Worm (Caenorhabditis elegans) whole organism, young adult: ENCODE measurements around the gene idpp-2.
A peak's percentile ranks its signal among the peaks of the same experiment; 100 is the strongest.

Experiments
- B0019.2 ChIP-seq: fragments of 200-800 bp; sonication (Bioruptor generic); conservative IDR thresholded peaks from 2 replicates; pipeline ENCODE4 v1.3.6; 2022; ENCODE audit warnings: missing genetic modification reagents, missing genetic modification characterization, missing compliant biosample characterization
- B0261.1 ChIP-seq: sonication (generic microtip); optimal IDR thresholded peaks from 2 replicates; lab custom pipeline; 2016; ENCODE audit warnings: mild to moderate bottlenecking, missing genetic modification characterization, moderate library complexity, missing compliant biosample characterization
- C17E4.6 ChIP-seq: fragments of 200-800 bp; sonication (Bioruptor generic); IDR thresholded peaks from 2 replicates; pipeline ENCODE4 v1.3.6; 2022; ENCODE audit warnings: missing genetic modification reagents, missing genetic modification characterization, missing compliant biosample characterization
- F10E7.11 ChIP-seq: sonication (generic microtip); optimal IDR thresholded peaks from 2 replicates; lab custom pipeline; 2017; ENCODE audit warnings: mild to moderate bottlenecking, missing genetic modification characterization, moderate library complexity, missing compliant biosample characterization
- F57A8.1 ChIP-seq: fragments of 200-800 bp; sonication (Bioruptor generic); optimal IDR thresholded peaks from 2 replicates; lab custom pipeline; 2018; ENCODE audit warnings: mild to moderate bottlenecking, missing genetic modification characterization, moderate library complexity, missing compliant biosample characterization
- F57C9.4 ChIP-seq: sonication (generic microtip); optimal IDR thresholded peaks from 2 replicates; lab custom pipeline; 2017; ENCODE audit warnings: mild to moderate bottlenecking, missing genetic modification characterization, missing compliant biosample characterization
- Y95B8A.8 ChIP-seq: fragments of 200-800 bp; sonication (Bioruptor generic); IDR thresholded peaks from 2 replicates; pipeline ENCODE4 v1.3.6; 2022; ENCODE audit warnings: missing genetic modification reagents, missing genetic modification characterization, missing compliant biosample characterization
- akir-1 ChIP-seq: fragments of 200-800 bp; sonication (Bioruptor generic); optimal IDR thresholded peaks from 2 replicates; lab custom pipeline; 2018; ENCODE audit warnings: mild to moderate bottlenecking, missing genetic modification characterization, moderate library complexity, missing compliant biosample characterization
- ama-1 ChIP-seq, 3 experiments: fragments of 150-350 bp in 1 of 3; sonication (generic microtip) in 2 of 3; optimal IDR thresholded peaks; 2 replicates each; lab custom pipeline; 2014 to 2018; ENCODE audit warnings: missing biosample characterization in 2 of 3, missing genetic modification characterization in 2 of 3, missing genetic modification reagents in 2 of 3
- attf-5 ChIP-seq: fragments of 200-800 bp; sonication (Bioruptor generic); optimal IDR thresholded peaks from 2 replicates; lab custom pipeline; 2018; ENCODE audit warnings: mild to moderate bottlenecking, missing genetic modification characterization, missing compliant biosample characterization
- bed-1 ChIP-seq: fragments of 200-800 bp; sonication (Bioruptor generic); IDR thresholded peaks from 2 replicates; pipeline ENCODE4 v1.3.6; 2022; ENCODE audit warnings: missing genetic modification reagents, missing genetic modification characterization, missing compliant biosample characterization
- cebp-1 ChIP-seq, 2 experiments: fragments of 200-800 bp in 1 of 2; sonication (Bioruptor generic) in 1 of 2; sonication (generic microtip) in 1 of 2; IDR thresholded peaks in 1 of 2; optimal IDR thresholded peaks in 1 of 2; 2 replicates each; pipeline versions ENCODE4 v1.3.6 to Lab custom; 2017 to 2022; ENCODE audit warnings: missing compliant biosample characterization in 2 of 2, missing genetic modification characterization in 2 of 2, mild to moderate bottlenecking in 1 of 2, missing genetic modification reagents in 1 of 2, moderate library complexity in 1 of 2
- ceh-27 ChIP-seq: fragments of 200-800 bp; sonication (Bioruptor generic); optimal IDR thresholded peaks from 2 replicates; lab custom pipeline; 2018; ENCODE audit warnings: mild to moderate bottlenecking, missing genetic modification characterization, moderate library complexity, missing compliant biosample characterization
- him-1 ChIP-seq: sonication (generic microtip); optimal IDR thresholded peaks from 2 replicates; lab custom pipeline; 2016; ENCODE audit warnings: missing genotype, missing genetic modification reagents, missing genetic modification characterization, missing compliant biosample characterization
- hmg-20 ChIP-seq: fragments of 200-800 bp; sonication (Bioruptor generic); IDR thresholded peaks from 2 replicates; pipeline ENCODE4 v1.3.6; 2022; ENCODE audit warnings: missing genetic modification reagents, missing genetic modification characterization, missing compliant biosample characterization
- lin-26 ChIP-seq: fragments of 200-800 bp; sonication (Bioruptor generic); IDR thresholded peaks from 2 replicates; pipeline ENCODE4 v1.3.6; 2022; ENCODE audit warnings: missing genetic modification reagents, missing genetic modification characterization, missing compliant biosample characterization
- lin-54 ChIP-seq: fragments of 200-800 bp; sonication (Bioruptor generic); optimal IDR thresholded peaks from 2 replicates; lab custom pipeline; 2018; ENCODE audit warnings: mild to moderate bottlenecking, missing genetic modification characterization, missing compliant biosample characterization
- rcor-1 ChIP-seq: fragments of 200-800 bp; sonication (Bioruptor generic); IDR thresholded peaks from 2 replicates; pipeline ENCODE4 v1.3.6; 2022; ENCODE audit warnings: missing genetic modification reagents, missing genetic modification characterization, missing compliant biosample characterization
- rec-8 ChIP-seq, 2 experiments: sonication (generic microtip); optimal IDR thresholded peaks; 2 replicates each; lab custom pipeline; 2016; ENCODE audit warnings: mild to moderate bottlenecking in 2 of 2, missing genetic modification characterization in 2 of 2, missing genetic modification reagents in 2 of 2, missing genotype in 2 of 2, missing biosample characterization in 1 of 2, missing compliant biosample characterization in 1 of 2, moderate library complexity in 1 of 2
- rpc-1 ChIP-seq, 2 experiments: fragments of 150-350 bp in 1 of 2; sonication (generic microtip) in 1 of 2; optimal IDR thresholded peaks; 2 replicates each; lab custom pipeline; 2014 to 2018; ENCODE audit warnings: missing biosample characterization in 1 of 2, missing genetic modification characterization in 1 of 2, missing genetic modification reagents in 1 of 2, missing genotype in 1 of 2
- snpc-1.1 ChIP-seq: sonication (generic microtip); optimal IDR thresholded peaks from 2 replicates; lab custom pipeline; 2017; ENCODE audit warnings: missing genetic modification characterization, mild to moderate bottlenecking, missing compliant biosample characterization, antibody characterized with exemption, moderate library complexity, missing genotype, missing genetic modification reagents; ENCODE audit not compliant: insufficient read depth
- snpc-3.4 ChIP-seq: sonication (generic microtip); optimal IDR thresholded peaks from 2 replicates; lab custom pipeline; 2017; ENCODE audit warnings: missing genetic modification characterization, mild to moderate bottlenecking, missing compliant biosample characterization, antibody characterized with exemption, moderate library complexity, missing genotype, missing genetic modification reagents
- snpc-4 ChIP-seq, 5 experiments: fragments of 150-350 bp in 1 of 5; sonication (generic microtip) in 4 of 5; optimal IDR thresholded peaks; 2 replicates each; lab custom pipeline; 2014 to 2018; ENCODE audit warnings: missing genetic modification characterization in 5 of 5, missing biosample characterization in 3 of 5, antibody characterized with exemption in 2 of 5, mild to moderate bottlenecking in 2 of 5, missing compliant biosample characterization in 2 of 5, missing genotype in 2 of 5, moderate library complexity in 2 of 5, missing genetic modification reagents in 1 of 5
- somi-1 ChIP-seq: fragments of 200-800 bp; sonication (Bioruptor generic); optimal IDR thresholded peaks from 2 replicates; lab custom pipeline; 2018; ENCODE audit warnings: mild to moderate bottlenecking, missing genetic modification characterization, missing compliant biosample characterization
- unc-130 ChIP-seq: sonication (generic microtip); optimal IDR thresholded peaks from 2 replicates; lab custom pipeline; 2016; ENCODE audit warnings: missing genetic modification reagents, missing genetic modification characterization, missing compliant biosample characterization
- xnd-1 ChIP-seq: sonication (generic microtip); optimal IDR thresholded peaks from 2 replicates; lab custom pipeline; 2016; ENCODE audit warnings: missing genotype, missing genetic modification reagents, missing genetic modification characterization, missing compliant biosample characterization
- zfh-2 ChIP-seq: fragments of 200-800 bp; sonication (Bioruptor generic); conservative IDR thresholded peaks from 2 replicates; pipeline ENCODE4 v1.3.6; 2022; ENCODE audit warnings: missing genetic modification reagents, missing genetic modification characterization, missing compliant biosample characterization
- zim-3 ChIP-seq: sonication (generic microtip); optimal IDR thresholded peaks from 2 replicates; lab custom pipeline; 2017; ENCODE audit warnings: mild to moderate bottlenecking, missing genetic modification characterization, moderate library complexity, missing compliant biosample characterization
- ztf-22 ChIP-seq: fragments of 200-800 bp; sonication (Bioruptor generic); optimal IDR thresholded peaks from 2 replicates; lab custom pipeline; 2018; ENCODE audit warnings: mild to moderate bottlenecking, missing genetic modification characterization, moderate library complexity, missing compliant biosample characterization
- ztf-26 ChIP-seq: sonication (generic microtip); optimal IDR thresholded peaks from 2 replicates; lab custom pipeline; 2017; ENCODE audit warnings: missing genetic modification characterization, missing compliant biosample characterization

Gene idpp-2

DNA sequence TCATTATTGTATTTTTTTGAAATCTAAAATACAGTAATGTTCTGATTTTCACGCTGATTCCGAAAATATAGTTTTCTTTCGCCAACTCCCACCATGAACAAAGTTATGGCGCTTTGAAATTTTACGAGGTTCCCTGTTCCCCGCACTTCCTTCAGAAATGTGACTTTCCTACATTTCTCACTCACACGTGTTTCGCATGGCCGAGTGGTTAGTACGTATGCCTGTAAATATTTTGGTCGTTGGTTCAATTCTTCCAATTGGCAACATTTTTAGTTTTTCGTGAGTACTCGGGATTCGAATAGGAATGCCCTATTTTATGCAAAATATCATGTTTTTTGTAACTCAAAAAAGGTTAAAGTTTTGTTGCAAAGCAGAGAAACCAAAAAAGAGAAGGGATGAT, 51.9 kb downstream of the idpp-2 start (continued):
- no peak for TF ChIP-seq cebp-1 (GFP tag; IDR thresholded peaks at IDR 0.05; lab: Robert Waterston, UW)
- no peak for TF ChIP-seq cebp-1 (tag; optimal IDR thresholded peaks at IDR 0.05; lab: Kevin White, UChicago)
- no peak for TF ChIP-seq Y95B8A.8 (GFP tag; lab: Robert Waterston, UW)
- peak; percentile 44 to 58 for TF ChIP-seq rec-8 (tag; optimal IDR thresholded peaks at IDR 0.05; lab: Kevin White, UChicago)
- no peak for TF ChIP-seq ama-1 (optimal IDR thresholded peaks at IDR 0.05; lab: Kevin White, UChicago)
- TF ChIP-seq ama-1 (GFP tag; optimal IDR thresholded peaks at IDR 0.05; lab: Kevin White, UChicago) = peak; percentile 60 to 66
- peak; percentile 96 for TF ChIP-seq lin-26 (GFP tag; lab: Robert Waterston, UW)
- TF ChIP-seq F10E7.11 (tag; lab: Kevin White, UChicago) = peak; percentile 24
- 0 out of 2 replicates have a peak, but pooled peaks have one; percentile 22 for TF ChIP-seq hmg-20
- TF ChIP-seq zim-3 (tag; lab: Kevin White, UChicago) = peak; percentile 96
- peak; percentile 53 for TF ChIP-seq akir-1 (GFP tag; lab: Kevin White, UChicago)
- peak; percentile 64 for TF ChIP-seq F57A8.1 (GFP tag; lab: Kevin White, UChicago)
- TF ChIP-seq F57C9.4 (tag; lab: Kevin White, UChicago) = no peak
- TF ChIP-seq ceh-27 (GFP tag; lab: Kevin White, UChicago) = peak; percentile 69
- TF ChIP-seq B0019.2 (GFP tag; lab: Robert Waterston, UW) = no peak
- TF ChIP-seq xnd-1 = no peak
- TF ChIP-seq snpc-4 (GFP tag; optimal IDR thresholded peaks at IDR 0.05; lab: Kevin White, UChicago) = peak; percentile 58
- peak in 2 of 4 experiments; percentile 38 to 80 for TF ChIP-seq snpc-4 (tag; optimal IDR thresholded peaks at IDR 0.05; lab: Kevin White, UChicago)
- peak; percentile 78 for TF ChIP-seq snpc-3.4 (tag; lab: Kevin White, UChicago)
- peak; percentile 39 for TF ChIP-seq somi-1 (GFP tag; lab: Kevin White, UChicago)
- TF ChIP-seq unc-130 = peak; percentile 41
- TF ChIP-seq rpc-1 (optimal IDR thresholded peaks at IDR 0.05; lab: Kevin White, UChicago) = peak; percentile 96
- TF ChIP-seq rpc-1 (tag; optimal IDR thresholded peaks at IDR 0.05; lab: Kevin White, UChicago) = peak; percentile 97

DNA sequence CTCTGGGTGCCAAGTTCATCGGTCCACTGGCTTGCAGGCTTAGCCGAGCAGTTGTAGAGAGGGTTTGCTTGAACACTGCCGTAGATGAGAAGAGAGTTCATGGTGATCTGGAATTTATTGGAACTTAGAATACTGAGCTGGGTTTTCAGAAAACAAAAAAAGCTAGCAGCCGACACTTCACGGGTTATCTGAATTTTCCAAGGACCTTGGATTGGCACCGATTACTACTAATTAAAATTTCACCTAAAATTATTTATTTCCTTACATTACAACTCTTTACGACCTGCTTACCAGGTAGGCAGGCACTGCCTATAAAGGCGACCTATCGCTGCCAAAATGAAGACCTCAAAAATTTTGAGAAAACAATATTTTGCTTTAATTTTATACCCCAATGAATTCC, 54.5 kb downstream of the idpp-2 start, which contains the start of gene srt-52:
TSS of gene srt-52 (minus strand) at position 101 of the 400 bp plus-strand sequence.
- TF ChIP-seq C17E4.6 (GFP tag; lab: Robert Waterston, UW) (no peak), lin-54 (GFP tag; lab: Kevin White, UChicago) (no peak), bed-1 (GFP tag; lab: Robert Waterston, UW) (no peak), him-1 (no peak), rcor-1 (GFP tag; lab: Robert Waterston, UW) (no peak), attf-5 (GFP tag; lab: Kevin White, UChicago) (no peak), zfh-2 (GFP tag; lab: Robert Waterston, UW) (no peak), snpc-1.1 (tag; lab: Kevin White, UChicago) (no peak), ztf-26 (tag; lab: Kevin White, UChicago) (no peak), ztf-22 (no peak), snpc-4 (GFP tag; optimal IDR thresholded peaks at IDR 0.05; lab: Kevin White, UChicago) (no peak), snpc-4 (tag; optimal IDR thresholded peaks at IDR 0.05; lab: Kevin White, UChicago) (no peak), B0261.1 (tag; lab: Kevin White, UChicago) (no peak)
